Fruit fly (Drosophila melanogaster): ENCODE data around the gene Gabat.

Gabat gene

DNA sequence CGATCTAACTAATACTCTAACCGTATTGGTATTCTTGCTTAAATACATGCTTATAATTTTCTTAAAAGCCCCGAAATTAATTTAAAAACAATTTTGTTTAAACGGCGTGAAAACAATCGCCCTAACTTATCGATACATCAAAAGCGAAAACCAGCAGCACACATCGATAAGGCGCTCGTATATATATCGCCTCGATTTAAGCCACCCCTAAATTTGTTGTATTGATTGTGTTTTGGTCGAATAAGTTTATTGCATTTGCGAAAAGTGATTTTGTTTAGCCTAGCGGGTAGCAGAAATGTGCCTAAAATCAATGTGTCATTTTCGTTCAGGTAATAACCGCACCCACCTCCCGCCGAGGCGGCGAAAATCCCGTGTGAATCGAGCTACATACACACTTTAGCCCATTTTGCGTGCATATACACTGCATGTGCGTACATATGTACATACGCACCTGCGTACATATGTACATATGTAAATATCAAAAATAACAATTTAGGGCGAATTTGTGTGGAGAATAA is 8.7 kb downstream of the Gabat start, which contains the start of the genes CG7646 and Nca (continued):
- no peak for TF ChIP-seq esg (GFP tag; conservative IDR thresholded peaks at IDR 0.05)
- TF ChIP-seq emc (GFP tag; optimal IDR thresholded peaks at IDR 0.05) = no peak
- no peak for TF ChIP-seq CG34376 (GFP tag; optimal IDR thresholded peaks at IDR 0.05)
- TF ChIP-seq dati (GFP tag; IDR thresholded peaks at IDR 0.05) = no peak
- TF ChIP-seq H2.0 (GFP tag; IDR thresholded peaks at IDR 0.05) = no peak
- TF ChIP-seq zen (tag; optimal IDR thresholded peaks at IDR 0.05) = peak; percentile 55
- no peak for TF ChIP-seq Eip74EF (GFP tag; optimal IDR thresholded peaks at IDR 0.05)
- TF ChIP-seq odd (GFP tag; optimal IDR thresholded peaks at IDR 0.05) = no peak
- no peak for TF ChIP-seq CG7839 (tag; optimal IDR thresholded peaks at IDR 0.05)
- no peak for TF ChIP-seq CG1792 (GFP tag; optimal IDR thresholded peaks at IDR 0.05)
- TF ChIP-seq B-H2 (GFP tag; optimal IDR thresholded peaks at IDR 0.05) = no peak
- TF ChIP-seq CG13123 (GFP tag; optimal IDR thresholded peaks at IDR 0.05) = no peak
- no peak for TF ChIP-seq Tbp (GFP tag; optimal IDR thresholded peaks at IDR 0.05)
- peak; percentile 50 for TF ChIP-seq CG8924 (tag; optimal IDR thresholded peaks at IDR 0.05)
- peak; percentile 10 for TF ChIP-seq ac (GFP tag; optimal IDR thresholded peaks at IDR 0.05)
- TF ChIP-seq CG11247 (GFP tag; IDR thresholded peaks at IDR 0.05) = no peak
- no peak for TF ChIP-seq CG10565 (GFP tag; optimal IDR thresholded peaks at IDR 0.05)
- no peak for TF ChIP-seq CG13775 (GFP tag; optimal IDR thresholded peaks at IDR 0.05)
- TF ChIP-seq Camta (GFP tag; optimal IDR thresholded peaks at IDR 0.05) = no peak
- no peak for TF ChIP-seq dan (GFP tag; IDR thresholded peaks at IDR 0.05)
- TF ChIP-seq ind (GFP tag; optimal IDR thresholded peaks at IDR 0.05) = no peak
- TF ChIP-seq tin (GFP tag; optimal IDR thresholded peaks at IDR 0.05) = no peak
- no peak for TF ChIP-seq grau (tag; optimal IDR thresholded peaks at IDR 0.05)
- TF ChIP-seq dysf (GFP tag; IDR thresholded peaks at IDR 0.05) = no peak
- no peak for TF ChIP-seq Nf-YA (GFP tag; IDR thresholded peaks at IDR 0.05)
- TF ChIP-seq CG9817 (tag; optimal IDR thresholded peaks at IDR 0.05) = no peak
- no peak for TF ChIP-seq eyg (GFP tag; optimal IDR thresholded peaks at IDR 0.05)
- no peak for TF ChIP-seq sr (GFP tag; IDR thresholded peaks at IDR 0.05)
- peak; percentile 76 for TF ChIP-seq stwl (tag; optimal IDR thresholded peaks at IDR 0.05)
- TF ChIP-seq TFAM (GFP tag; optimal IDR thresholded peaks at IDR 0.05) = no peak
- no peak for TF ChIP-seq CG3838 (GFP tag; optimal IDR thresholded peaks at IDR 0.05)
- no peak for TF ChIP-seq CG32772 (GFP tag; IDR thresholded peaks at IDR 0.05)
- no peak for TF ChIP-seq Meics (GFP tag; optimal IDR thresholded peaks at IDR 0.05)
- TF ChIP-seq ab (GFP tag; optimal IDR thresholded peaks at IDR 0.05) = no peak
- TF ChIP-seq Ptx1 (GFP tag; IDR thresholded peaks at IDR 0.05) = no peak
- no peak for TF ChIP-seq Xbp1 (GFP tag; optimal IDR thresholded peaks at IDR 0.05)
- no peak for TF ChIP-seq ftz-f1 (GFP tag; optimal IDR thresholded peaks at IDR 0.05)
- no peak for TF ChIP-seq NFAT (GFP tag; IDR thresholded peaks at IDR 0.05)
- TF ChIP-seq CG14014 (GFP tag; IDR thresholded peaks at IDR 0.05) = no peak
- no peak for TF ChIP-seq Awh (GFP tag; IDR thresholded peaks at IDR 0.05)
- no peak for TF ChIP-seq CG6813 (GFP tag; optimal IDR thresholded peaks at IDR 0.05)
- peak; percentile 12 for TF ChIP-seq CG13424 (tag; optimal IDR thresholded peaks at IDR 0.05)
- no peak for TF ChIP-seq CG18262 (tag; optimal IDR thresholded peaks at IDR 0.05)
- TF ChIP-seq twi (tag; optimal IDR thresholded peaks at IDR 0.05) = peak; percentile 59
- no peak for TF ChIP-seq Antp (GFP tag; optimal IDR thresholded peaks at IDR 0.05)
- TF ChIP-seq fu2 (GFP tag; optimal IDR thresholded peaks at IDR 0.05) = no peak
- TF ChIP-seq nom (GFP tag; optimal IDR thresholded peaks at IDR 0.05) = no peak
- no peak for TF ChIP-seq CG18619 (GFP tag; optimal IDR thresholded peaks at IDR 0.05)
- no peak for TF ChIP-seq ro (GFP tag; IDR thresholded peaks at IDR 0.05)
- no peak for TF ChIP-seq CG14965 (GFP tag; optimal IDR thresholded peaks at IDR 0.05; ENCODE audit: borderline replicate concordance)
- TF ChIP-seq run (tag; optimal IDR thresholded peaks at IDR 0.05) = no peak
- TF ChIP-seq vnd (GFP tag; IDR thresholded peaks at IDR 0.05; ENCODE audit: partially characterized antibody) = peak; percentile 90
